Fruit fly (Drosophila melanogaster): ENCODE measurements around the gene ergic53.

ergic53 gene

dm6 chr3L:8513258-8513657 is 21.5 kb upstream of the ergic53 start:
- TF ChIP-seq CG9139 (GFP tag; optimal IDR thresholded peaks at IDR 0.05): no peak
- TF ChIP-seq OdsH (GFP tag; optimal IDR thresholded peaks at IDR 0.05): no peak
- TF ChIP-seq Eip75B (GFP tag; optimal IDR thresholded peaks at IDR 0.05): no peak
- no peak for TF ChIP-seq Ets96B (tag; optimal IDR thresholded peaks at IDR 0.05)
- TF ChIP-seq achi (GFP tag; optimal IDR thresholded peaks at IDR 0.05): no peak
- TF ChIP-seq Hr39 (GFP tag; optimal IDR thresholded peaks at IDR 0.05): no peak
- TF ChIP-seq CG6792 (GFP tag; optimal IDR thresholded peaks at IDR 0.05): no peak
- no peak for TF ChIP-seq lz (GFP tag; optimal IDR thresholded peaks at IDR 0.05)
- no peak for TF ChIP-seq Eip93F (GFP tag; optimal IDR thresholded peaks at IDR 0.05)
- no peak for TF ChIP-seq CG3032 (tag; optimal IDR thresholded peaks at IDR 0.05)

DNA sequence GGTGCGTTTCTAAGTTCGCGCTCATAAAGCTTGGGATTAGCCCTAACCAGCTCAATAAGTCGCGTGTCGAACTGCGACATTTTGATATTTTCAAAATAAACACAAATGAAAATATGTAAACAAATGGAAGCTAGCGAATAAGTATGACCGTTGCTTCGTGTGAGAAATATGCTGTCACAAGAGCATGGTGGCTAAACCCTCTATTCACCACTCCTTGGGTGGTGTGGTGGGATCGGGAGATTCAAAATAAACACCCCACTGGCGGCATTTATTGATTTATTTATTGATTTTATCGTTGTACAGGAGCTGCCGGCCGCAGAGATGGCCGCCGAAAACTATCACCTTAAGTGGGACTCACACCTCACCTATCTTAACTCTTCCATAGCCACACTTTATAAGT is 20.0 kb upstream of the ergic53 start, which contains the start of gene CG6683:
CG6683 (minus strand) TSS at position 154 of the 400 bp plus-strand sequence.
- no peak for TF ChIP-seq fd59A (GFP tag; optimal IDR thresholded peaks at IDR 0.05)
- no peak for TF ChIP-seq Hr39 (GFP tag; optimal IDR thresholded peaks at IDR 0.05)
- peak; percentile 90 for TF ChIP-seq fkh (GFP tag; optimal IDR thresholded peaks at IDR 0.05)

dm6 chr3L:8518516-8519087 is 16.2 kb upstream of the ergic53 start, which contains the start of gene GstO3:
Gene GstO3, plus strand, starts transcription at chr3L:8518885.
- TF ChIP-seq CG15336 (GFP tag; IDR thresholded peaks at IDR 0.05): peak; percentile 76
- TF ChIP-seq CG34406 (GFP tag; optimal IDR thresholded peaks at IDR 0.05): peak; percentile 6
- peak; percentile 69 for TF ChIP-seq Eip78C (GFP tag)
- TF ChIP-seq CG8319 (GFP tag; optimal IDR thresholded peaks at IDR 0.05): no peak
- no peak for TF ChIP-seq Hr39 (GFP tag; optimal IDR thresholded peaks at IDR 0.05)
- TF ChIP-seq Met (GFP tag; optimal IDR thresholded peaks at IDR 0.05): no peak
- TF ChIP-seq topi (GFP tag; optimal IDR thresholded peaks at IDR 0.05): no peak
- TF ChIP-seq fd85E (GFP tag; optimal IDR thresholded peaks at IDR 0.05): peak; percentile 28
- TF ChIP-seq dsx (GFP tag; optimal IDR thresholded peaks at IDR 0.05; ENCODE audit: poor library complexity, severe bottlenecking): peak; percentile 56
- TF ChIP-seq vri (GFP tag; optimal IDR thresholded peaks at IDR 0.05): no peak
- peak; percentile 7 for TF ChIP-seq Eip93F (GFP tag; optimal IDR thresholded peaks at IDR 0.05)
- peak; percentile 62; the same call in 2 of the 3 replicates for TF ChIP-seq CG6163 (GFP tag; IDR thresholded peaks at IDR 0.05)
- peak; percentile 46 for TF ChIP-seq CG16779 (tag; optimal IDR thresholded peaks at IDR 0.05)
- no peak for TF ChIP-seq achi (GFP tag; optimal IDR thresholded peaks at IDR 0.05)
- TF ChIP-seq CG6854 (GFP tag; optimal IDR thresholded peaks at IDR 0.05): peak; percentile 59
- no peak for TF ChIP-seq CG10631 (GFP tag; optimal IDR thresholded peaks at IDR 0.05)
- peak; percentile 51 to 54 for TF ChIP-seq ss (GFP tag; optimal IDR thresholded peaks at IDR 0.05)
- peak; percentile 73 for TF ChIP-seq CG8119 (GFP tag; IDR thresholded peaks at IDR 0.05)
- peak; percentile 39; the same call in 1 of the 3 replicates for TF ChIP-seq eg (GFP tag; IDR thresholded peaks at IDR 0.05)
- TF ChIP-seq lz (GFP tag; optimal IDR thresholded peaks at IDR 0.05): no peak
- no peak for TF ChIP-seq CG7368 (GFP tag; optimal IDR thresholded peaks at IDR 0.05)
- TF ChIP-seq CG3032 (tag; optimal IDR thresholded peaks at IDR 0.05): no peak
- peak; percentile 3 for TF ChIP-seq Ets96B (tag; optimal IDR thresholded peaks at IDR 0.05)

- TF ChIP-seq spab (GFP tag; optimal IDR thresholded peaks at IDR 0.05) (no peak), achi (GFP tag; optimal IDR thresholded peaks at IDR 0.05) (no peak), Hr4 (GFP tag; optimal IDR thresholded peaks at IDR 0.05) (no peak), CG3919 (GFP tag; optimal IDR thresholded peaks at IDR 0.05) (no peak), salr (GFP tag; optimal IDR thresholded peaks at IDR 0.05) (no peak), CG34406 (GFP tag; optimal IDR thresholded peaks at IDR 0.05) (no peak), fkh (GFP tag; optimal IDR thresholded peaks at IDR 0.05) (peak; percentile 70), CG8319 (GFP tag; optimal IDR thresholded peaks at IDR 0.05) (no peak), topi (GFP tag; optimal IDR thresholded peaks at IDR 0.05) (no peak), esn (GFP tag; optimal IDR thresholded peaks at IDR 0.05) (peak; percentile 20), Eip78C (GFP tag) (peak; percentile 31), Ets21C (GFP tag; optimal IDR thresholded peaks at IDR 0.05) (no peak)
These were observed 15.5 kb upstream of the ergic53 start for dm6 chr3L:8519232-8519631.
